Worm (Caenorhabditis elegans): ENCODE data around the gene slc-17.2.
A peak's percentile ranks its signal among the peaks of the same experiment; 100 is the strongest.

The slc-17.2 gene

DNA sequence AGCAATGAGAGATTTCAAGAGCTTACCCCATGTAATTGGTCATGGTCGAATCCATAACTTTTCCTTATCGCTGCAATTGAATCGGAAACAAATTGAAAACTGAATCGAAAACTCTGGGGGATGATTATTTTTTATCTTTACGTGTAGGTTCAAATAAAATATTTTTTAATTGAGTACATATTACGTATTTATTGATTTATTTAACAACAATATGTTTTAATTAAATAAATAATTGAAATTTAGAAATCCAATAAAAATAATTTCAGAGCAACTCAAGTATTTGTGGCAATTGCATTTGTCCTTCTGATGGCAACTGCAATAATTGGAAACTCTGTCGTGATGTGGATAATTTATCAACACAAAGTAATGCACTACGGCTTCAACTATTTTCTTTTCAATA is 4.4 kb downstream of the slc-17.2 start, which contains the start of gene C38C10.3:
Gene C38C10.3 (minus strand): TSS at position 101 of the 400 bp plus-strand sequence.
- no peak for TF ChIP-seq unc-42 (tag; optimal IDR thresholded peaks at IDR 0.05)
- TF ChIP-seq ref-2 (tag; optimal IDR thresholded peaks at IDR 0.05) = no peak

DNA sequence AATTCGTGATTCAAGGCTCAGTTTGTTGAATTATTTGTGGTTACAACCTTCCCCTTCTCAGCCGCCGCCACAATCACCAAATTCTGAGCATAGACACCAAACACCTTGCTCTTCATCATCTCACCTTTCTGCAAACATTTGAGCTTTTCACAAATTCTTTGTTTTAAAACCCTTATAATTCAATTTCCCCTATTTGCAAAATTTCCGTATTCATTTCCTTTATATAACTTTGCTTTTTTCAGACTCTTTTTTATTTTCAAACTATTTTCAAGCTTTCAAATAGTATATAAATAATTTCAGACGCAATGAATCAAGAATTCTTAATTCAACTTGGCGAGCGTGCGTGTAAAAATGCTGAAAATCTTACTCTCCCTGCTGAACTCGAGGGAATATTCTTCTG is 6.4 kb downstream of the slc-17.2 start, which contains the start of gene tkr-1:
Gene tkr-1 (plus strand): TSS at position 301 of the 400 bp plus-strand sequence.
- TF ChIP-seq ceh-18 (tag; optimal IDR thresholded peaks at IDR 0.05) (no peak), odd-2 (tag; optimal IDR thresholded peaks at IDR 0.05) (no peak), lin-11 (tag; optimal IDR thresholded peaks at IDR 0.05) (no peak), Y22D7AL.16 (tag; optimal IDR thresholded peaks at IDR 0.05) (no peak), fkh-6 (tag; optimal IDR thresholded peaks at IDR 0.05) (no peak), ceh-9 (tag; optimal IDR thresholded peaks at IDR 0.05) (no peak), ceh-2 (tag; optimal IDR thresholded peaks at IDR 0.05) (no peak), ahr-1 (tag; optimal IDR thresholded peaks at IDR 0.05) (no peak), gmeb-2 (tag; optimal IDR thresholded peaks at IDR 0.05) (no peak), ttx-3 (tag; optimal IDR thresholded peaks at IDR 0.05) (no peak), sox-2 (GFP tag; IDR thresholded peaks at IDR 0.05) (no peak), C38D4.7 (GFP tag; optimal IDR thresholded peaks at IDR 0.05) (no peak), lim-6 (tag; optimal IDR thresholded peaks at IDR 0.05) (no peak), hlh-30 (tag; optimal IDR thresholded peaks at IDR 0.05; ENCODE audit: insufficient read depth) (no peak), ceh-19 (GFP tag; optimal IDR thresholded peaks at IDR 0.05) (no peak), unc-55 (GFP tag; optimal IDR thresholded peaks at IDR 0.05) (no peak)

DNA sequence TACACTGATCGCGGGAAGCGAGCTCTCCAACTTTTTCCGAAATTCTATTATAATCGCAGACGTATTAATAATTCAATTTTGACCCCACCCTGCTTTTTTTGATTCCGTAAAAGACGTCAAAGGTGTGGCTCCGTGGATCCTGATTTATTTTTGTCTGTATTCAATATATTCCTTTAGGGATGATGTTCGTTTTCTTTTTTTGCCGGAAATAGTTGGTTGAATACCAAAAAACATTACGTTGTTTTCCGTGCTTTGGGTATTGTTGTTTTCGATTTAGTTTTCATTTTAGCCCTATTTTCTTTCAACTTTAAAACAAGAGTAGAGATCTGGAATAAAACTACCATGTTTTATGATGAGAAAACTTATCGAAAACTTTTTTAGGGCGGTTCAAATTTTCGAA is 13.2 kb downstream of the slc-17.2 start:
- TF ChIP-seq pax-1 (tag; optimal IDR thresholded peaks at IDR 0.05) = no peak
- TF ChIP-seq pat-9 (tag; optimal IDR thresholded peaks at IDR 0.05) = no peak
- no peak for TF ChIP-seq unc-86 (tag; optimal IDR thresholded peaks at IDR 0.05)
- no peak for TF ChIP-seq npax-4 (tag; optimal IDR thresholded peaks at IDR 0.05)
- no peak for TF ChIP-seq C38D4.7 (GFP tag; optimal IDR thresholded peaks at IDR 0.05)
- TF ChIP-seq ets-4 (tag; optimal IDR thresholded peaks at IDR 0.05) = no peak
- TF ChIP-seq F13H6.1 (tag; optimal IDR thresholded peaks at IDR 0.05) = no peak
- no peak for TF ChIP-seq pag-3 (tag; optimal IDR thresholded peaks at IDR 0.05; ENCODE audit: borderline replicate concordance)
- no peak for TF ChIP-seq odd-2 (tag; optimal IDR thresholded peaks at IDR 0.05)
- no peak for TF ChIP-seq ref-2 (tag; optimal IDR thresholded peaks at IDR 0.05)
- TF ChIP-seq rnt-1 (tag; optimal IDR thresholded peaks at IDR 0.05) = no peak
- TF ChIP-seq hlh-30 (tag; optimal IDR thresholded peaks at IDR 0.05; ENCODE audit: insufficient read depth) = no peak

DNA sequence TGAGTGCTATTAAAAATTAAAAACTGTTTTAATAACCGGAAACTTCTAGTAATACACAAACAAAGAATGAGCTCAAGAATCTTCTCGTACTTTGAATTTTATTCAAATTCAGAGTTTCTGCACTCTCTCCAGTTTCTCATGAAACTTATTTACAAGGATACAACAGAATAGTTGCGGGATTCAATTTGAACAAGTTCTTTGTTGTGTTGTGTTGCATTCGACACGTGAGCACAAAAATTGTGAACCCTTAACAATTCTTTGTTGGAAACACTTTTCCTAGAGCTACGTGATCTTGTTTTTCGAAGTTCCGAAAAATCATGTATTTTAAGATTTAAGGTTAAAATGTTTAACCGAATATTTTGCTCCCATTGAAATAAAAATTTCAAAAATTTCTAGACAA is 16.1 kb downstream of the slc-17.2 start:
- TF ChIP-seq lin-11 (tag; optimal IDR thresholded peaks at IDR 0.05) (no peak), pax-1 (tag; optimal IDR thresholded peaks at IDR 0.05) (no peak), ama-1 (optimal IDR thresholded peaks at IDR 0.05) (no peak)

DNA sequence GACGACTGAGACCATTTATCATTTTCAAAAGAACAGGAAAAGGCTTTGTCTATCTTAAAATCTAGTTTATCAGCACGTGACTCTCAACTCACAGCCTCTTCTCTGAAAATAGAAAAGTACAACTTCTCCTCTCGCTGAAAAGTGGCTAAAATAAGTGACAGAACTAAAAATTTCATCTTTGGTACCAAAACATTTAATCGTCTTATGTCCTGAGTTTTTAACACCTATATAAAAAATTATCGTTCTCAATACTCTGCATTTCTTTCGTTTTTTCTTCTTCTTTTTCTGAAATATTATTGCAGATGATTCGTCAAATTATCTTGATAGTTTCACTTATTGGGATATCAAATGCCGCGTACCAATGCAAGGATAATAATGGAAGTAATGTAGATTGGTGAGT is 22.9 kb downstream of the slc-17.2 start, which contains the start of gene crn-6:
Gene crn-6 (plus strand): TSS at position 301 of the 400 bp plus-strand sequence.
- no peak for TF ChIP-seq eyg-1 (tag; optimal IDR thresholded peaks at IDR 0.05)
- no peak for TF ChIP-seq pha-2 (tag; optimal IDR thresholded peaks at IDR 0.05)
- no peak for TF ChIP-seq unc-42 (tag; optimal IDR thresholded peaks at IDR 0.05)
- no peak for TF ChIP-seq pqm-1 (tag; optimal IDR thresholded peaks at IDR 0.05)

DNA sequence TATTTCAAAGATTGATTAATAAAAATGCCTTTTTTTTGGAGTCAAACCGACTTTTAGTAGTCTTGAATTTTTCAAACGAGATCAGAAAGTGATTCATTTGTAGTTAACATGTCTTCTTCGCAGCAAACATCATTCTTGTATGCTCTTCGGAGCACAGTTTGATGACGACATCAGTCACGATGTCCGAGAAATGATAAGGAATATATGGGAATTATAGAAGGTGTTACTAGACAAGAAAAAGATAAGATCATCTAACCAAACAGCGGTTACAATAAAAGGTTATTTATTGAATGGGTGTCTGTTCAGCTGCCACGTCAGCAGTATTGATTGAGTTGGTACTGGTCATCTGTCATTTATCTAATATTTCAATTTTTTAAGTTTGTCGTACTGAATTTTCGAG is 23.5 kb downstream of the slc-17.2 start:
- TF ChIP-seq ceh-18 (tag; optimal IDR thresholded peaks at IDR 0.05) = no peak
- TF ChIP-seq ceh-9 (tag; optimal IDR thresholded peaks at IDR 0.05) = no peak
- no peak for TF ChIP-seq madf-2 (tag; optimal IDR thresholded peaks at IDR 0.05)
- peak; percentile 60 for TF ChIP-seq elt-2 (tag; optimal IDR thresholded peaks at IDR 0.05)
- no peak for TF ChIP-seq ceh-6 (GFP tag; optimal IDR thresholded peaks at IDR 0.05)
- TF ChIP-seq K09A11.1 (tag; optimal IDR thresholded peaks at IDR 0.05; ENCODE audit: insufficient read depth) = no peak

All from whole organism, late embryonic.